Worm (Caenorhabditis elegans): ENCODE results near the gene T16G12.3.

DNA sequence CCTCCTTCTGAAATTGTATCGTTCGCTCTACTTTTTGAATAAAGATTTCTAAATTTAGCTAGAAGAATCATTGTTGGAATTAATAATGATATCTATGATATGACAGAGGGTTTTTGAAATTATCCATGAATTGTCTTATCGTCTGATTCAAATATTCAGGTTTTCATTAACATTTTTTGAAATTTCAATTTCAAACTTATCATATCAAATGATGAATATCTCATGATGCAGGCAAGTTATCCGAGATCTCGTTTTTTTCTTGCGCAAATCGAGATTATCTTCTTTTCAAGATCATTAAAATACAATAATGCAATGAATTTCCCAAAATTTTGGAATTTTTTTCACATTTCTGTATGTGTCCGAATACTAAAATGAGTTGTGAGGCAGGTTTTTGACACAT lies 47.6 kb downstream of the T16G12.3 start, which contains the start of gene spop-1:
- TF ChIP-seq drap-1 (GFP tag; optimal IDR thresholded peaks at IDR 0.05) (no peak), lsy-2 (tag; optimal IDR thresholded peaks at IDR 0.05) (no peak), M03D4.4 (tag; optimal IDR thresholded peaks at IDR 0.05) (no peak)
